Worm (Caenorhabditis elegans): Measurements from ENCODE around the gene T19C9.10.

Gene T19C9.10

ce11 chrV:17236345-17236744 lies at the start of gene T19C9.10:
TSS of gene T19C9.10 (plus strand) at chrV:17236592.
- peak; percentile 61 for TF ChIP-seq elt-1 (tag; optimal IDR thresholded peaks at IDR 0.05; ENCODE audit: borderline replicate concordance, insufficient read depth)
- no peak for TF ChIP-seq ceh-83 (GFP tag; optimal IDR thresholded peaks at IDR 0.05)
- no peak for TF ChIP-seq pha-4 (tag; optimal IDR thresholded peaks at IDR 0.05)
- TF ChIP-seq hlh-1 (tag; optimal IDR thresholded peaks at IDR 0.05) = no peak

DNA sequence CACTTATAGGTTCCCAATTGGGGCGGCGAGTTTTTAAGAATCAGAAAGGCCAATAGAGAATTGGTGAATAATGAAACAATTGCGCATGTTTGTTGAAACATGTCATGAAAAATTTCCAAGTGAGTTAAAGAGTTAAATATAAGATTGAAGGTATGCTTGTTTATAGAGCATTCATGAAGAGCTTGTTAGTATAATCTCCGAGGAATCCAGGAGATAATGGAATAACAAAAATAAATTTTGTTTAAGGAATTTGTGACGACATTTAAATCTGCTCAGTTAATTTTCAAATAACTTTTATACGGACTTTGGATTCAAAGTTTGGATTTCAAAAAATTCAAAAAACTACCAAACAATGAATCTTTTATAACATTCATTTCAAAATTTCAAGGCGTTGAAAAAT lies 46.0 kb upstream of the T19C9.10 start, which contains the start of gene str-199:
Gene str-199 (minus strand): TSS at position 101 of the 400 bp plus-strand sequence.
- TF ChIP-seq unc-62 (GFP tag; optimal IDR thresholded peaks at IDR 0.05) = no peak

ce11 chrV:17192238-17192637 lies 44.2 kb upstream of the T19C9.10 start, which contains the start of gene srz-47:
TSS of gene srz-47 (minus strand) at chrV:17192338.
- no peak for TF ChIP-seq ham-2 (GFP tag; optimal IDR thresholded peaks at IDR 0.05)
- TF ChIP-seq snpc-4 (tag; optimal IDR thresholded peaks at IDR 0.05) = no peak
- TF ChIP-seq elt-3 (tag; optimal IDR thresholded peaks at IDR 0.05) = no peak
- TF ChIP-seq lin-32 (GFP tag; optimal IDR thresholded peaks at IDR 0.05) = no peak
- no peak for TF ChIP-seq tbx-8 (GFP tag; optimal IDR thresholded peaks at IDR 0.05)

DNA sequence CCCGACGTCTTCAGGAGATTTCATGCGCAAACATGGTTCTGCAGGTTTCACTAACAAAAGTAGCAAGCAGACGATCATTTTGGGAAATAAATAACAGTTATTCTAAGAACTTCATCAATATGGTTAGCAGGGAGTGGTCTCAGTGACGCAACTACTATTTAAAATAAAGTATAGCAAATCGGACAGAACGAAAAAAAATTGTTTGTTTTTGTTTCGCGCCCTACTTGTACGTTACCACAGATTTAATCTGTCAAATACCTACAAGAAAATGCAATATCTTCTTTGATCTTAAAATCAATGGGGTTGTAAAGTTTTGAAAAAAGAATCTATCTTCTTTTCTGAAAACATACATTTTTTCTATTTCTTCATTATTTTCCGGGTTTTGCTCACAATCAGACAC lies 37.5 kb upstream of the T19C9.10 start, which contains the start of gene srz-96:
Gene srz-96 (plus strand): TSS at position 301 of the 400 bp plus-strand sequence.
- TF ChIP-seq ceh-39 (tag; optimal IDR thresholded peaks at IDR 0.05) = no peak
- no peak for TF ChIP-seq nhr-76 (tag; optimal IDR thresholded peaks at IDR 0.05)
- TF ChIP-seq ceh-83 (GFP tag; optimal IDR thresholded peaks at IDR 0.05) = no peak
- no peak for TF ChIP-seq mls-2 (tag; optimal IDR thresholded peaks at IDR 0.05)
- TF ChIP-seq zip-8 (tag; optimal IDR thresholded peaks at IDR 0.05) = no peak
- TF ChIP-seq cnd-1 (tag; optimal IDR thresholded peaks at IDR 0.05) = no peak
- TF ChIP-seq sem-2 (GFP tag; optimal IDR thresholded peaks at IDR 0.05) = no peak
- TF ChIP-seq tbx-8 (GFP tag; optimal IDR thresholded peaks at IDR 0.05) = no peak
- no peak for TF ChIP-seq unc-120 (tag; optimal IDR thresholded peaks at IDR 0.05; ENCODE audit: poor library complexity, severe bottlenecking)
- no peak for TF ChIP-seq elt-1 (tag; optimal IDR thresholded peaks at IDR 0.05; ENCODE audit: borderline replicate concordance, insufficient read depth)
- no peak for TF ChIP-seq bed-3 (GFP tag; optimal IDR thresholded peaks at IDR 0.05)
- no peak for TF ChIP-seq nhr-28 (tag; optimal IDR thresholded peaks at IDR 0.05)
- no peak for TF ChIP-seq ces-1 (GFP tag; optimal IDR thresholded peaks at IDR 0.05)
- TF ChIP-seq nhr-2 (tag; optimal IDR thresholded peaks at IDR 0.05) = no peak

ce11 chrV:17201847-17202246 lies 34.5 kb upstream of the T19C9.10 start, which contains the start of gene Y68A4A.10:
TSS of gene Y68A4A.10 (plus strand) at chrV:17202147.
- TF ChIP-seq sem-2 (GFP tag; optimal IDR thresholded peaks at IDR 0.05) (no peak), sptf-1 (tag; optimal IDR thresholded peaks at IDR 0.05) (no peak), zip-8 (tag; optimal IDR thresholded peaks at IDR 0.05) (no peak), ces-1 (GFP tag; optimal IDR thresholded peaks at IDR 0.05) (no peak), ham-2 (GFP tag; optimal IDR thresholded peaks at IDR 0.05) (no peak), unc-62 (GFP tag; optimal IDR thresholded peaks at IDR 0.05) (no peak), nhr-76 (tag; optimal IDR thresholded peaks at IDR 0.05) (no peak), lin-13 (tag; optimal IDR thresholded peaks at IDR 0.05) (no peak), ceh-39 (tag; optimal IDR thresholded peaks at IDR 0.05) (no peak), ceh-83 (GFP tag; optimal IDR thresholded peaks at IDR 0.05) (no peak), nhr-12 (tag; optimal IDR thresholded peaks at IDR 0.05) (no peak), lin-32 (GFP tag; optimal IDR thresholded peaks at IDR 0.05) (no peak), mab-5 (tag; optimal IDR thresholded peaks at IDR 0.05) (no peak), elt-3 (tag; optimal IDR thresholded peaks at IDR 0.05) (no peak), drap-1 (GFP tag; optimal IDR thresholded peaks at IDR 0.05) (no peak), ceh-43 (GFP tag; optimal IDR thresholded peaks at IDR 0.05) (no peak), flh-1 (GFP tag; optimal IDR thresholded peaks at IDR 0.05) (no peak)

DNA sequence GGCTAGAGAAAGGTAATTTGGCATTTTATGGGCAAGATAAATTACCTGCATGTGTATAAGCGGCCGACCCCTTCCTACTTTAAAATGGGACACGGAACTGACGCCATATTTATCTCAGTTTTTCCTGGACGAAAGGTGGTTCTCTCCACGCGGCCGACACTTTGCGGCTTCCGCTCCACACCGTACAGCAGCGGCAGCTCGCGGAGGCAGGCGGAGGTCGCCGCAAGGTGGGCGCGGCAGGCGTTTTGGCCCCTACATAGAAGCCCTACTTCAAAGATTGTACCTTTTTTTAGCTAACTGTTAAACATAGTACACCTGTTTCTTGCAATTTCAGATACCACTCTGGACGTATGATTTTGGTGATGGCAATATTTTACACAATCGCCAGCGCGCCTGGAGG lies 29.9 kb upstream of the T19C9.10 start:
- TF ChIP-seq sptf-1 (tag; optimal IDR thresholded peaks at IDR 0.05) (no peak), tbx-8 (GFP tag; optimal IDR thresholded peaks at IDR 0.05) (no peak), bed-3 (GFP tag; optimal IDR thresholded peaks at IDR 0.05) (no peak), hlh-1 (tag; optimal IDR thresholded peaks at IDR 0.05) (no peak), lin-13 (tag; optimal IDR thresholded peaks at IDR 0.05) (no peak), unc-39 (tag; optimal IDR thresholded peaks at IDR 0.05) (no peak), elt-3 (tag; optimal IDR thresholded peaks at IDR 0.05) (no peak), mep-1 (tag; optimal IDR thresholded peaks at IDR 0.05) (no peak), lsy-2 (tag; optimal IDR thresholded peaks at IDR 0.05) (no peak), nhr-76 (tag; optimal IDR thresholded peaks at IDR 0.05) (no peak), elt-1 (tag; optimal IDR thresholded peaks at IDR 0.05; ENCODE audit: borderline replicate concordance, insufficient read depth) (no peak)
